Worm (Caenorhabditis elegans) whole organism, L2 larva: Measurements from ENCODE around the gene Y57G11B.5.

Experiments used
- elt-1 ChIP-seq: fragments of 150-350 bp; optimal IDR thresholded peaks from 2 replicates; lab custom pipeline; 2014; ENCODE audit warnings: missing biosample characterization, missing genetic modification characterization
- mdl-1 ChIP-seq, 2 experiments: fragments of 150-350 bp in 1 of 2; sonication (generic microtip) in 1 of 2; optimal IDR thresholded peaks; 2 replicates each; lab custom pipeline; 2017; ENCODE audit warnings: missing biosample characterization in 2 of 2, missing genetic modification characterization in 2 of 2
- nhr-11 ChIP-seq: fragments of 150-350 bp; optimal IDR thresholded peaks from 2 replicates; lab custom pipeline; 2014; ENCODE audit warnings: missing biosample characterization, missing genetic modification characterization
- skn-1 ChIP-seq: sonication (generic microtip); optimal IDR thresholded peaks from 2 replicates; lab custom pipeline; 2017; ENCODE audit warnings: missing biosample characterization, missing genetic modification characterization
- ztf-4 ChIP-seq: fragments of 150-350 bp; optimal IDR thresholded peaks from 2 replicates; lab custom pipeline; 2014; ENCODE audit warnings: missing biosample characterization, missing genetic modification characterization

ce11 chrIV:14621117-14621516 is 46.5 kb downstream of the Y57G11B.5 start:
- no peak for TF ChIP-seq elt-1
- TF ChIP-seq mdl-1 (tag; optimal IDR thresholded peaks at IDR 0.05; lab: Kevin White, UChicago), result no peak
- no peak for TF ChIP-seq ztf-4 (tag; lab: Kevin White, UChicago)
- no peak for TF ChIP-seq nhr-11 (tag; lab: Kevin White, UChicago)
- TF ChIP-seq skn-1 (tag; lab: Kevin White, UChicago), result no peak
